Worm (Caenorhabditis elegans): ENCODE measurements around the gene glb-5.
A peak's percentile ranks its signal among the peaks of the same experiment; 100 is the strongest.

glb-5 gene

ce11 chrV:5579666-5580065, 21.0 kb downstream of the glb-5 start:
- no peak for TF ChIP-seq mdl-1 (tag; optimal IDR thresholded peaks at IDR 0.05)
- TF ChIP-seq ztf-4 (tag; optimal IDR thresholded peaks at IDR 0.05), result no peak
- no peak for TF ChIP-seq lin-39 (tag; optimal IDR thresholded peaks at IDR 0.05)
- no peak for TF ChIP-seq nhr-237 (tag; optimal IDR thresholded peaks at IDR 0.05)
- TF ChIP-seq ceh-16 (tag; optimal IDR thresholded peaks at IDR 0.05), result no peak
- TF ChIP-seq mml-1 (tag; optimal IDR thresholded peaks at IDR 0.05), result no peak
- no peak for TF ChIP-seq nhr-76 (tag; optimal IDR thresholded peaks at IDR 0.05)
- TF ChIP-seq ceh-9 (tag; optimal IDR thresholded peaks at IDR 0.05), result no peak
- no peak for TF ChIP-seq fkh-10 (GFP tag; optimal IDR thresholded peaks at IDR 0.05)
- TF ChIP-seq egl-5 (tag; optimal IDR thresholded peaks at IDR 0.05), result no peak
- no peak for TF ChIP-seq pqm-1 (tag; optimal IDR thresholded peaks at IDR 0.05)
- TF ChIP-seq elt-1 (tag; optimal IDR thresholded peaks at IDR 0.05), result no peak
- TF ChIP-seq lsy-12 (tag; optimal IDR thresholded peaks at IDR 0.05), result no peak
- TF ChIP-seq zag-1 (tag; optimal IDR thresholded peaks at IDR 0.05), result no peak
- no peak for TF ChIP-seq skn-1 (tag; optimal IDR thresholded peaks at IDR 0.05)
- TF ChIP-seq nhr-11 (tag; optimal IDR thresholded peaks at IDR 0.05), result no peak
- TF ChIP-seq ztf-11 (tag; optimal IDR thresholded peaks at IDR 0.05), result no peak
- TF ChIP-seq snpc-4 (tag; optimal IDR thresholded peaks at IDR 0.05), result no peak
- TF ChIP-seq ama-1 (optimal IDR thresholded peaks at IDR 0.05), result no peak
- no peak for TF ChIP-seq fkh-2 (tag; optimal IDR thresholded peaks at IDR 0.05)

DNA sequence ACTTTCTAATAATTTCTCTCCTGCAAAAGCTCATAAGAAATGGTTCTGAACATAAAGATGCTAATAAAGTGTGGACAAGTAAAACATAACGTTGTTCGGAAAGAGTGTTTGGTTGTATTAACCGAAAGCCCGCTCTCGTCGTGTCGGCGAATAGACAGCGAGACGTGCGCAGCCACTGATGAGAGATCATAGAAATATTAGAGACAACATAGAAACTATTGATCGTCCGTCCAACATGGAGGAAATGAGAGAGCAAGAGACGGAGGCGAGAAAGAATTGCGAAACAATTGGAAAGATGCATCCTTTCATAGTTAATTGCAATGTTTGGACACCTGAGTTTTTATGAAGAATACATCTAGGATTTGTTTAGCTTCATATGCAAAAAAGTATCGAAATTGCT, 21.8 kb downstream of the glb-5 start:
- TF ChIP-seq nhr-11 (tag; optimal IDR thresholded peaks at IDR 0.05) (peak; percentile 19), elt-1 (tag; optimal IDR thresholded peaks at IDR 0.05) (no peak), ceh-16 (tag; optimal IDR thresholded peaks at IDR 0.05) (no peak), nhr-77 (tag; optimal IDR thresholded peaks at IDR 0.05) (no peak), daf-12 (tag; optimal IDR thresholded peaks at IDR 0.05) (no peak), elt-3 (tag; optimal IDR thresholded peaks at IDR 0.05) (no peak), jun-1 (tag; optimal IDR thresholded peaks at IDR 0.05) (no peak), ama-1 (optimal IDR thresholded peaks at IDR 0.05) (peak; percentile 48), pqm-1 (tag; optimal IDR thresholded peaks at IDR 0.05) (no peak), fos-1 (tag; optimal IDR thresholded peaks at IDR 0.05) (no peak), snpc-4 (tag; optimal IDR thresholded peaks at IDR 0.05) (peak; percentile 65), ztf-4 (tag; optimal IDR thresholded peaks at IDR 0.05) (no peak), fkh-10 (GFP tag; optimal IDR thresholded peaks at IDR 0.05) (no peak), fkh-2 (tag; optimal IDR thresholded peaks at IDR 0.05) (no peak), ceh-9 (tag; optimal IDR thresholded peaks at IDR 0.05) (no peak), nhr-23 (tag; optimal IDR thresholded peaks at IDR 0.05) (peak; percentile 47), lin-15B (tag; optimal IDR thresholded peaks at IDR 0.05) (peak; percentile 37), nhr-12 (tag; optimal IDR thresholded peaks at IDR 0.05) (no peak), egl-5 (tag; optimal IDR thresholded peaks at IDR 0.05) (no peak), sea-2 (GFP tag; optimal IDR thresholded peaks at IDR 0.05) (no peak), egl-27 (tag; optimal IDR thresholded peaks at IDR 0.05) (no peak), unc-39 (tag; optimal IDR thresholded peaks at IDR 0.05) (no peak), ztf-11 (tag; optimal IDR thresholded peaks at IDR 0.05) (no peak), aly-2 (tag; optimal IDR thresholded peaks at IDR 0.05) (no peak), ZK546.5 (tag; optimal IDR thresholded peaks at IDR 0.05) (no peak), nhr-25 (tag; optimal IDR thresholded peaks at IDR 0.05) (peak; percentile 45), nfya-1 (tag; optimal IDR thresholded peaks at IDR 0.05; ENCODE audit: insufficient read depth) (peak; percentile 92), eor-1 (tag; optimal IDR thresholded peaks at IDR 0.05) (no peak), pha-4 (tag; optimal IDR thresholded peaks at IDR 0.05) (peak; percentile 50), unc-62 (GFP tag; optimal IDR thresholded peaks at IDR 0.05) (no peak), tbx-2 (tag; optimal IDR thresholded peaks at IDR 0.05) (no peak), hmg-11 (tag; optimal IDR thresholded peaks at IDR 0.05) (peak; percentile 84), nhr-67 (tag; optimal IDR thresholded peaks at IDR 0.05) (no peak), lsy-12 (tag; optimal IDR thresholded peaks at IDR 0.05) (peak; percentile 40), lin-39 (tag; optimal IDR thresholded peaks at IDR 0.05) (peak; percentile 43), mdl-1 (tag; optimal IDR thresholded peaks at IDR 0.05) (no peak), nhr-28 (tag; optimal IDR thresholded peaks at IDR 0.05) (no peak), nhr-43 (tag; optimal IDR thresholded peaks at IDR 0.05; ENCODE audit: poor library complexity, severe bottlenecking) (peak; percentile 30), R02D3.7 (tag; optimal IDR thresholded peaks at IDR 0.05) (no peak), skn-1 (tag; optimal IDR thresholded peaks at IDR 0.05) (no peak), zag-1 (tag; optimal IDR thresholded peaks at IDR 0.05) (no peak), nhr-237 (tag; optimal IDR thresholded peaks at IDR 0.05) (no peak), ceh-28 (tag; optimal IDR thresholded peaks at IDR 0.05) (peak; percentile 82), ceh-82 (tag; optimal IDR thresholded peaks at IDR 0.05) (no peak), mml-1 (tag; optimal IDR thresholded peaks at IDR 0.05) (no peak), nhr-76 (tag; optimal IDR thresholded peaks at IDR 0.05) (no peak), elt-2 (tag; optimal IDR thresholded peaks at IDR 0.05) (peak; percentile 30)

Data from whole organism, L3 larva.